Fruit fly (Drosophila melanogaster) whole organism, prepupa: ENCODE results near the gene CG10803.
A peak's percentile ranks its signal among the peaks of the same experiment; 100 is the strongest.

Source experiments
- Blimp-1 ChIP-seq: fragments of 200-800 bp; sonication (Bioruptor generic); optimal IDR thresholded peaks from 3 replicates; lab custom pipeline; 2017; ENCODE audit warnings: missing biosample characterization, missing genetic modification characterization, mild to moderate bottlenecking, moderate library complexity, missing genetic modification reagents
- CG11294 ChIP-seq: fragments of 200-800 bp; sonication (Bioruptor generic); IDR thresholded peaks from 2 replicates; pipeline ENCODE4 v1.3.6; 2022; ENCODE audit warnings: missing biosample characterization, missing genetic modification characterization
- CG11762 ChIP-seq: fragments of 200-800 bp; sonication (Bioruptor generic); optimal IDR thresholded peaks from 3 replicates; lab custom pipeline; 2016; ENCODE audit warnings: missing biosample characterization, missing genetic modification characterization; ENCODE audit not compliant: insufficient read depth
- CG11902 ChIP-seq: fragments of 200-800 bp; sonication (Bioruptor generic); optimal IDR thresholded peaks from 3 replicates; lab custom pipeline; 2016; ENCODE audit warnings: missing biosample characterization, missing genetic modification characterization
- CG16779 ChIP-seq: fragments of 200-800 bp; sonication (Bioruptor generic); optimal IDR thresholded peaks from 3 replicates; lab custom pipeline; 2017; ENCODE audit warnings: missing biosample characterization, mild to moderate bottlenecking, missing genetic modification characterization
- CG3032 ChIP-seq: fragments of 200-800 bp; optimal IDR thresholded peaks from 2 replicates; lab custom pipeline; 2019; ENCODE audit warnings: missing biosample characterization, mild to moderate bottlenecking, missing genetic modification characterization, moderate library complexity
- CG32006 ChIP-seq: fragments of 200-800 bp; sonication (Bioruptor generic); optimal IDR thresholded peaks from 3 replicates; lab custom pipeline; 2017; ENCODE audit warnings: missing biosample characterization, mild to moderate bottlenecking, missing genetic modification characterization
- CG3919 ChIP-seq: fragments of 200-800 bp; sonication (Bioruptor generic); optimal IDR thresholded peaks from 3 replicates; lab custom pipeline; 2016; ENCODE audit warnings: missing biosample characterization, missing genetic modification characterization
- CG4318 ChIP-seq: fragments of 200-800 bp; sonication (Bioruptor generic); optimal IDR thresholded peaks from 3 replicates; lab custom pipeline; 2017; ENCODE audit warnings: missing biosample characterization, mild to moderate bottlenecking, missing genetic modification characterization
- CG6276 ChIP-seq: fragments of 200-800 bp; sonication (Bioruptor generic); optimal IDR thresholded peaks from 2 replicates; lab custom pipeline; 2017; ENCODE audit warnings: missing biosample characterization, mild to moderate bottlenecking, missing genetic modification characterization
- CG6792 ChIP-seq: fragments of 200-800 bp; sonication (Bioruptor generic); optimal IDR thresholded peaks from 3 replicates; lab custom pipeline; 2016; ENCODE audit warnings: missing biosample characterization, missing genetic modification characterization
- CG6808 ChIP-seq: fragments of 200-800 bp; sonication (Bioruptor generic); optimal IDR thresholded peaks from 3 replicates; lab custom pipeline; 2017; ENCODE audit warnings: missing biosample characterization, missing genetic modification characterization, mild to moderate bottlenecking, moderate library complexity, missing genetic modification reagents
- CG7368 ChIP-seq: fragments of 200-800 bp; sonication (Bioruptor generic); optimal IDR thresholded peaks from 3 replicates; lab custom pipeline; 2016; ENCODE audit warnings: missing biosample characterization, missing genetic modification characterization
- CG8119 ChIP-seq: fragments of 200-800 bp; sonication (Bioruptor generic); IDR thresholded peaks from 3 replicates; pipeline ENCODE4 v1.3.6; 2022; ENCODE audit warnings: missing biosample characterization, missing genetic modification characterization
- CG8632 ChIP-seq: fragments of 200-800 bp; sonication (Bioruptor generic); optimal IDR thresholded peaks from 3 replicates; lab custom pipeline; 2016; ENCODE audit warnings: missing biosample characterization, missing genetic modification characterization
- CG9139 ChIP-seq: fragments of 200-800 bp; sonication (Bioruptor generic); optimal IDR thresholded peaks from 3 replicates; lab custom pipeline; 2017; ENCODE audit warnings: missing biosample characterization, mild to moderate bottlenecking, missing genetic modification characterization
- Eip75B ChIP-seq: fragments of 200-800 bp; sonication (Bioruptor generic); optimal IDR thresholded peaks from 3 replicates; lab custom pipeline; 2016; ENCODE audit warnings: missing biosample characterization, missing genetic modification characterization
- Eip78C ChIP-seq: fragments of 200-800 bp; sonication (Bioruptor generic); peaks from one replicate; lab custom pipeline; 2016; ENCODE audit warnings: missing biosample characterization, missing genetic modification characterization
- Ets96B ChIP-seq: fragments of 200-800 bp; optimal IDR thresholded peaks from 2 replicates; lab custom pipeline; 2019; ENCODE audit warnings: missing biosample characterization, mild to moderate bottlenecking, missing genetic modification characterization, moderate library complexity
- Gug ChIP-seq: fragments of 200-800 bp; sonication (Bioruptor generic); IDR thresholded peaks from 2 replicates; pipeline ENCODE4 v1.3.6; 2022; ENCODE audit warnings: missing biosample characterization, missing genetic modification characterization
- Hr39 ChIP-seq: fragments of 200-800 bp; sonication (Bioruptor generic); optimal IDR thresholded peaks from 2 replicates; lab custom pipeline; 2016; ENCODE audit warnings: missing biosample characterization, missing genetic modification characterization
- Hr4 ChIP-seq: fragments of 200-800 bp; sonication (Bioruptor generic); optimal IDR thresholded peaks from 3 replicates; lab custom pipeline; 2016; ENCODE audit warnings: missing biosample characterization, missing genetic modification characterization
- Met ChIP-seq: fragments of 200-800 bp; sonication (Bioruptor generic); optimal IDR thresholded peaks from 3 replicates; lab custom pipeline; 2016; ENCODE audit warnings: missing biosample characterization, missing genetic modification characterization
- Smox ChIP-seq: fragments of 200-800 bp; sonication (Bioruptor generic); optimal IDR thresholded peaks from 3 replicates; lab custom pipeline; 2016; ENCODE audit warnings: missing biosample characterization, missing genetic modification characterization
- Sox102F ChIP-seq: fragments of 200-800 bp; sonication (Bioruptor generic); optimal IDR thresholded peaks from 2 replicates; lab custom pipeline; 2016; ENCODE audit warnings: missing biosample characterization, mild to moderate bottlenecking, missing genetic modification characterization
- Sox15 ChIP-seq: fragments of 200-800 bp; sonication (Bioruptor generic); optimal IDR thresholded peaks from 3 replicates; lab custom pipeline; 2016; ENCODE audit warnings: missing biosample characterization, missing genetic modification characterization
- acj6 ChIP-seq: fragments of 200-800 bp; sonication (Bioruptor generic); optimal IDR thresholded peaks from 3 replicates; lab custom pipeline; 2016; ENCODE audit warnings: missing biosample characterization, missing genetic modification characterization
- cyc ChIP-seq: fragments of 200-800 bp; sonication (Bioruptor generic); optimal IDR thresholded peaks from 3 replicates; lab custom pipeline; 2016; ENCODE audit warnings: missing biosample characterization, missing genetic modification characterization
- dac ChIP-seq: fragments of 200-800 bp; sonication (Bioruptor generic); optimal IDR thresholded peaks from 2 replicates; lab custom pipeline; 2017; ENCODE audit warnings: missing biosample characterization, mild to moderate bottlenecking, missing genetic modification characterization
- dsx ChIP-seq: fragments of 200-800 bp; optimal IDR thresholded peaks from 3 replicates; lab custom pipeline; 2019; ENCODE audit warnings: missing biosample characterization, mild to moderate bottlenecking, missing genetic modification characterization, moderate library complexity; ENCODE audit not compliant: poor library complexity, severe bottlenecking
- eg ChIP-seq: fragments of 200-800 bp; sonication (Bioruptor generic); IDR thresholded peaks from 3 replicates; pipeline ENCODE4 v1.3.6; 2022; ENCODE audit warnings: missing biosample characterization, missing genetic modification characterization
- esn ChIP-seq: fragments of 200-800 bp; sonication (Bioruptor generic); optimal IDR thresholded peaks from 2 replicates; lab custom pipeline; 2016; ENCODE audit warnings: missing biosample characterization, mild to moderate bottlenecking, missing genetic modification characterization, moderate library complexity
- lz ChIP-seq: fragments of 200-800 bp; sonication (Bioruptor generic); optimal IDR thresholded peaks from 3 replicates; lab custom pipeline; 2016; ENCODE audit warnings: missing biosample characterization, missing genetic modification characterization
- net ChIP-seq: fragments of 200-800 bp; sonication (Bioruptor generic); optimal IDR thresholded peaks from 3 replicates; lab custom pipeline; 2016; ENCODE audit warnings: missing biosample characterization, missing genetic modification characterization
- pdm3 ChIP-seq: fragments of 200-800 bp; sonication (Bioruptor generic); optimal IDR thresholded peaks from 3 replicates; lab custom pipeline; 2016; ENCODE audit warnings: missing biosample characterization, missing genetic modification characterization
- salr ChIP-seq, 2 experiments: fragments of 200-800 bp; sonication (Bioruptor generic); optimal IDR thresholded peaks; 3 replicates each; lab custom pipeline; 2016 to 2018; ENCODE audit warnings: missing biosample characterization in 2 of 2, missing genetic modification characterization in 2 of 2, mild to moderate bottlenecking in 1 of 2
- spab ChIP-seq: fragments of 200-800 bp; sonication (Bioruptor generic); optimal IDR thresholded peaks from 2 replicates; lab custom pipeline; 2017; ENCODE audit warnings: missing biosample characterization, mild to moderate bottlenecking, missing genetic modification characterization, missing genetic modification reagents
- svp ChIP-seq: fragments of 200-800 bp; sonication (Bioruptor generic); peaks from one replicate; lab custom pipeline; 2016; ENCODE audit warnings: missing biosample characterization, missing genetic modification characterization
- topi ChIP-seq: fragments of 200-800 bp; sonication (Bioruptor generic); optimal IDR thresholded peaks from 3 replicates; lab custom pipeline; 2016; ENCODE audit warnings: missing biosample characterization, missing genetic modification characterization
- vri ChIP-seq: fragments of 200-800 bp; sonication (Bioruptor generic); optimal IDR thresholded peaks from 3 replicates; lab custom pipeline; 2016; ENCODE audit warnings: missing biosample characterization, mild to moderate bottlenecking, missing genetic modification characterization

Gene CG10803

DNA sequence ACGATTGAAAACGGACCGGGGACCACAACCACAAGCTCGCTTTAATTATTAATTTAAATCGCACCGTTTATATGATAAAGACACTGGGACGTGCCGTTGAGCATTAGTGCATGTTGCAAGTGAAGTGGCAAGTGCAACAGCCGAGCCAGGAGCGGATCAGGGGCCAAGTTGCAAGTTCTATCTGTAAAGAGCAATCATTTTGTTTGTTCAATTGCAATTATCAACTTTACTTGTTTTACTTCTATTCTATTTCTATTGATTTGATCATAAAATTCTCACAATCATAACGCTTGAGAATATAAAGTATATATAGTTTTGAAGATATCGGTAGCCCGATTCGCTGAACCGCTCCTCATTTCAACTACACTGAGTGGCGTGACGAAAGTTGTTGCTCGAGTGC lies 49.3 kb upstream of the CG10803 start (continued):
- TF ChIP-seq eg (GFP tag; lab: Robert Waterston, UW): no peak
- TF ChIP-seq Hr39: peak; percentile 20
- no peak for TF ChIP-seq Met (GFP tag; lab: Kevin White, UChicago)
- TF ChIP-seq pdm3: peak; percentile 48
- TF ChIP-seq Eip78C (GFP tag; lab: Kevin White, UChicago): peak; percentile 87
- 0 out of 2 replicates have a peak, but pooled peaks have one; percentile 12 for TF ChIP-seq CG11294 (GFP tag; lab: Robert Waterston, UW)
- TF ChIP-seq Gug (GFP tag; lab: Robert Waterston, UW): peak; percentile 69
- TF ChIP-seq svp (GFP tag; lab: Kevin White, UChicago): peak; percentile 70
- TF ChIP-seq CG6808 (GFP tag; lab: Kevin White, UChicago): peak; percentile 60
- TF ChIP-seq esn (GFP tag; lab: Kevin White, UChicago): no peak
- TF ChIP-seq spab (GFP tag; lab: Kevin White, UChicago): no peak
- TF ChIP-seq CG6792: peak; percentile 27
- TF ChIP-seq Hr4 (GFP tag; lab: Kevin White, UChicago): peak; percentile 69
- peak; percentile 69 for TF ChIP-seq CG3919
- peak; percentile 77 for TF ChIP-seq CG32006 (GFP tag; lab: Kevin White, UChicago)
- TF ChIP-seq dsx (GFP tag; lab: Kevin White, UChicago): peak; percentile 28
- TF ChIP-seq CG6276: peak; percentile 57
- peak; percentile 68 for TF ChIP-seq CG4318
- TF ChIP-seq Sox15: peak; percentile 4
- TF ChIP-seq CG8632 (GFP tag; lab: Kevin White, UChicago): no peak
- no peak for TF ChIP-seq CG7368 (GFP tag; lab: Kevin White, UChicago)

DNA sequence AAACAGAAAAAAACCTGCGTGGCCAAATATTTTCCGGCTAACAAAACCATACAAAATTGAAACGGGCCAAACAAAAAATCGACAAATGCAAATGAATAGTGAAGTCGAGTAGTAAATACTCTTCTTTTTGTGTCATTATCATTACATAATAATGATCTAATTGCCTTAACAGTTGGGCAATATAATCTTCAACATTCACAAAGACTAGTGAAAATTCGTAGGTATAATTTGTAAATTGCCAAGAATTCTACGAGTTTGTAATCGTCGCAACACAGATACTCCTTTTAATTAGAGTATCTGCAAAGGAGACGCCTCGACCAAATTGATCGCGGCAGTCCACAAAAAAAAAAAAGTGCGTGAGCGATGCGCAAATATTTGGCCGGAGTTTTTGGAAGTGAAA lies 48.0 kb upstream of the CG10803 start:
- TF ChIP-seq Sox102F (GFP tag; lab: Kevin White, UChicago) (peak; percentile 52), Met (GFP tag; lab: Kevin White, UChicago) (peak; percentile 79), Blimp-1 (peak; percentile 20), CG8119 (no peak), Eip78C (GFP tag; lab: Kevin White, UChicago) (peak; percentile 69), salr (GFP tag; optimal IDR thresholded peaks at IDR 0.05; lab: Kevin White, UChicago) (no peak), lz (GFP tag; lab: Kevin White, UChicago) (peak; percentile 43), net (GFP tag; lab: Kevin White, UChicago) (no peak), pdm3 (no peak), cyc (peak; percentile 64), dac (GFP tag; lab: Kevin White, UChicago) (no peak), Smox (peak; percentile 27), CG6276 (no peak), acj6 (GFP tag; lab: Kevin White, UChicago) (peak; percentile 3), CG3032 (no peak), CG9139 (GFP tag; lab: Kevin White, UChicago) (no peak), CG11762 (GFP tag; lab: Kevin White, UChicago) (no peak), CG3919 (peak; percentile 42), Gug (GFP tag; lab: Robert Waterston, UW) (no peak), CG6808 (GFP tag; lab: Kevin White, UChicago) (no peak), topi (peak; percentile 79), Hr39 (peak; percentile 52), CG8632 (GFP tag; lab: Kevin White, UChicago) (no peak), CG11902 (GFP tag; lab: Kevin White, UChicago) (peak; percentile 11), esn (GFP tag; lab: Kevin White, UChicago) (peak; percentile 43), vri (peak; percentile 43), CG16779 (tag; lab: Kevin White, UChicago) (no peak), Hr4 (GFP tag; lab: Kevin White, UChicago) (peak; percentile 20), spab (GFP tag; lab: Kevin White, UChicago) (no peak), CG32006 (GFP tag; lab: Kevin White, UChicago) (no peak), svp (GFP tag; lab: Kevin White, UChicago) (peak; percentile 87), Eip75B (peak; percentile 24), Ets96B (no peak)
- TF ChIP-seq, all 60 proteins: peak for 17
